Worm (Caenorhabditis elegans): ENCODE data around the gene T05C12.9.
A peak's percentile ranks its signal among the peaks of the same experiment; 100 is the strongest.

The T05C12.9 gene

DNA sequence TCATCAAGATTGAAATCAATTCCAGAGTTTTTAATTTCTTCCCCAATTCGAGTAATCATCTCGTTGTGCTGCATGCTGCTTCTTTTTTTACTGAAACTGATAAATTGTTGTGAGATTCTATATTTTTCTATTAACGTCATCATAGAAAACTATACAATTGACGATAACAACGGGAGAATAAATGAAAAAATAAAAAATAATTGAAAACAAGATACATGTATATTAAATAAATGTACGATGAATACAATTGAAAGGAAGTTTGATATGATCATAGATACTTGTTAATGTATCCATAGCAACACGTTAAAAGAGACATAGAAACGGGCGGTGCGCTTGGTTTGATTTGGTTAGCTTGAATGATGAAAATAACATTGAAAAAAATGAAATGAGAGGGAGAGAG is 2.6 kb downstream of the T05C12.9 start, which contains the start of gene T05C12.8:
Gene T05C12.8, minus strand, starts transcription at position 101 of the 400 bp plus-strand sequence.
- no peak for TF ChIP-seq aly-1 (tag; optimal IDR thresholded peaks at IDR 0.05)
- no peak for TF ChIP-seq tbx-11 (GFP tag; IDR thresholded peaks at IDR 0.05)
- no peak for TF ChIP-seq tbx-37 (GFP tag; conservative IDR thresholded peaks at IDR 0.05)
- no peak for TF ChIP-seq scrt-1 (GFP tag; IDR thresholded peaks at IDR 0.05)
- no peak for TF ChIP-seq hmg-4 (GFP tag; optimal IDR thresholded peaks at IDR 0.05)

DNA sequence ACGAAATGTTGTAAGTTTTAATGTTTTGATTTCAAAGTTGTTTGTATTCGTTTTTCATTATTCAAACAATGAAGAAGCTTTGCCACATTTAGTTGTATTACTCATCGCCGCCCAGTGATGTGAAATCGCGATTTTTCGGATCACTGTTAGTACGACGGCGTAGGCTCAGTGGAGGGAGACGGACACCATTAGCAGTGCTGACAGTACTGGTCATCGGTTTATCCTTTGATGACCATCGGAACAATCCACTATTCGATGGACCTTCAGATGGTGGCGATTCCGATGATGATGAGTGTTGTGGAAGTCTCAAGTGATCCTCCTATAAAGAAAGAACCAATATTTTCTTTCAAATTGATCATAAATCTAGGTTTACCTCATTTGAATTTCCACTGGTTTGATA is 5.5 kb downstream of the T05C12.9 start:
- no peak for TF ChIP-seq ceh-36 (tag; optimal IDR thresholded peaks at IDR 0.05)
- TF ChIP-seq hnd-1 (tag; optimal IDR thresholded peaks at IDR 0.05) = no peak
- TF ChIP-seq hmbx-1 (tag; optimal IDR thresholded peaks at IDR 0.05) = no peak
- no peak for TF ChIP-seq tra-4 (tag; optimal IDR thresholded peaks at IDR 0.05)
- no peak for TF ChIP-seq scrt-1 (GFP tag; IDR thresholded peaks at IDR 0.05)
- no peak for TF ChIP-seq ceh-13 (GFP tag; optimal IDR thresholded peaks at IDR 0.05)
- no peak for TF ChIP-seq ama-1 (optimal IDR thresholded peaks at IDR 0.05)
- no peak for TF ChIP-seq ets-7 (tag; optimal IDR thresholded peaks at IDR 0.05)
- no peak for TF ChIP-seq sea-1 (GFP tag; conservative IDR thresholded peaks at IDR 0.05)
- TF ChIP-seq tbx-11 (GFP tag; IDR thresholded peaks at IDR 0.05) = no peak
- TF ChIP-seq flt-1 (GFP tag; IDR thresholded peaks at IDR 0.05) = no peak
- no peak for TF ChIP-seq F13C5.2 (tag; optimal IDR thresholded peaks at IDR 0.05)
- no peak for TF ChIP-seq pes-1 (GFP tag; IDR thresholded peaks at IDR 0.05)
- no peak for TF ChIP-seq tbx-37 (GFP tag; conservative IDR thresholded peaks at IDR 0.05)
- no peak for TF ChIP-seq aly-1 (tag; optimal IDR thresholded peaks at IDR 0.05)
- no peak for TF ChIP-seq hmg-4 (GFP tag; optimal IDR thresholded peaks at IDR 0.05)
- no peak for TF ChIP-seq B0310.2 (tag; optimal IDR thresholded peaks at IDR 0.05)

DNA sequence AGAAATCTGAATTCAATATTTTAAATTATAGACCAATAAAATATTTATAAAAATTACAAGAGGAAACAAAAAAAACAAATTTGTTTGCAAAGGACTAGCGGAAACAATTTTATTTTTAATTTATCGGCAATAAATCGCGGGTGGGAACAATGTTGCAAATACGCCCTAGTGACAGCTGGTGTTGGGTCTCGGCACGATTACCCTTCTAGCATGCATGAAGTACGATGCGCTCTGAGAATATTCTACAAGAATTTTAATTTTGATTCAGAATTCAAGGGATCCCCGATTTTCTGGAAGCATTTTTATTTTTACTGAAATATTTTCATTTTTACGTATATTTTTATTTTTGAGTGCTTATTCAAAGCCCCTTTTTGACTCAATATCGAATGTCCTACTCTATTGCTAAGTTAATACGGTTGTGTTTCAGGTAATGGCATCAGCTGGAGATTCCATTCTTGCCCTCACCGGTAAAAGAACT is 8.0 kb downstream of the T05C12.9 start, which contains the start of the genes mig-5 and cct-1:
Gene mig-5, minus strand, starts transcription at position 8 of the 478 bp plus-strand sequence.
Gene cct-1, plus strand, starts transcription at position 428 of the 478 bp plus-strand sequence.
- TF ChIP-seq tbx-11 (GFP tag; IDR thresholded peaks at IDR 0.05) = no peak
- peak; percentile 31 for TF ChIP-seq hmg-4 (GFP tag; optimal IDR thresholded peaks at IDR 0.05)
- TF ChIP-seq scrt-1 (GFP tag; IDR thresholded peaks at IDR 0.05) = no peak
- TF ChIP-seq aly-1 (tag; optimal IDR thresholded peaks at IDR 0.05) = no peak
- peak; percentile 85 for TF ChIP-seq F13C5.2 (tag; optimal IDR thresholded peaks at IDR 0.05)
- TF ChIP-seq B0310.2 (tag; optimal IDR thresholded peaks at IDR 0.05) = no peak
- TF ChIP-seq flt-1 (GFP tag; IDR thresholded peaks at IDR 0.05) = peak; percentile 48; the same call in 1 of the 2 replicates

DNA sequence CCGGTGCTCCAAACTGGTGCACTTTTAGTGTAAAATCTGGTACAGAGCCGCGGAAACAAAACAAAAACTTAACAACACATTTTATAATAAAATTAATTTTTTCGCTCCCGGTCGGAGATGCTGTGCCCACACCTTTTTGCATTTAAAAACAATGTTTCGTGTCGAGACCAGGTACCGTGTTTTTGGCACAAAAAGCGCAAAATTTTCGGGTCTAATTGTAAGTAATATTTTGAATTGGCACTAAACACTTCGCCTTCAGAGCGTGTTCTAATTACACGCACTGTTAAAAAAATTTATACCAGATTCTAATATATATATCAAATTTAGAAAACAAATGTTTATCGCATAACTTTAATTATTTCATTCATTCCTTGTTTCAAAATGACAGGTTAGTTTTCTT is 11.6 kb downstream of the T05C12.9 start, which contains the start of gene dylt-3:
Gene dylt-3, plus strand, starts transcription at position 301 of the 400 bp plus-strand sequence.
- TF ChIP-seq ceh-36 (tag; optimal IDR thresholded peaks at IDR 0.05) = no peak

DNA sequence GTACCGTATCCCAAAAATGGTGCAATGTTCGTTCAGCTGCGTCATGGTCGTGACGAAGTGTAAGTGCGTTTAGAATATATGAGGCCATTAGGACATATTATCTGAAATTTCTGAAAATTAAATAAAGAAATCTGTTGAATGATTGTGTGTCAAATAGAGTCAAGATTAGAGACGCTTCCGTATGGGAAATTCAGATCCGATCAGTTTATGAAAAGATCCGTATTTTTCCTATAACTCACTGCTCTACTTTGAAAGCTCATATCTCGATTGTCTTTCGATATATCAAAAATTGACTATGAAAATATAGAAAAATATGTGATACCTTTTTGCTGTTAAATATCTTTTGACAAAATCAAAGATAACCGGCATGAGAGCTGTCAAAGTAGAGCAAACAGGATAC is 12.7 kb downstream of the T05C12.9 start, which contains the start of gene T05C12.4:
Gene T05C12.4, minus strand, starts transcription at position 101 of the 400 bp plus-strand sequence.
- TF ChIP-seq F13C5.2 (tag; optimal IDR thresholded peaks at IDR 0.05) = no peak
- no peak for TF ChIP-seq tra-4 (tag; optimal IDR thresholded peaks at IDR 0.05)
- no peak for TF ChIP-seq ama-1 (optimal IDR thresholded peaks at IDR 0.05)
- TF ChIP-seq pes-1 (GFP tag; IDR thresholded peaks at IDR 0.05) = no peak
- no peak for TF ChIP-seq ets-7 (tag; optimal IDR thresholded peaks at IDR 0.05)
- no peak for TF ChIP-seq tbx-11 (GFP tag; IDR thresholded peaks at IDR 0.05)
- no peak for TF ChIP-seq scrt-1 (GFP tag; IDR thresholded peaks at IDR 0.05)
- TF ChIP-seq hnd-1 (tag; optimal IDR thresholded peaks at IDR 0.05) = no peak
- no peak for TF ChIP-seq flt-1 (GFP tag; IDR thresholded peaks at IDR 0.05)

DNA sequence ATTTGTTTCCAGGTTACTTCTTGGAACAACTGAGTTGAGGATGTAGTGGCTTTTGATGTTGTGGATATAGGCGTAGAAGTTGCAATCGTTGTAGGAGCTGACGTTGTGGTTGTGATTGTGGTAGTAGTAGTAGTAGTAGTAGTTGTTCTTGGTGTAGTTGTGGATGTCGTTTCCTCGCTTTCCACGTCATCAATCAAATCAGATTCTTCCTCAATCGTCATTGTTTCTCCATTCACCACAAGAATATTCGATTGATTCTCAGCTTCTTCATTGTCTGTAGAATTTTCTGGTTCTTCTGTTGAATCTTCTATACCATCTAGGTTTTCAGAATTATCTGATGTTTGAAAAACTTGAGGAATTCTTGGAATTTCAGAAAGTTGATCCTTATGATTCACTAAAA is 14.4 kb downstream of the T05C12.9 start:
- no peak for TF ChIP-seq hmg-4 (GFP tag; optimal IDR thresholded peaks at IDR 0.05)
- no peak for TF ChIP-seq hmbx-1 (tag; optimal IDR thresholded peaks at IDR 0.05)
- no peak for TF ChIP-seq pes-1 (GFP tag; IDR thresholded peaks at IDR 0.05)
- no peak for TF ChIP-seq ceh-36 (tag; optimal IDR thresholded peaks at IDR 0.05)

DNA sequence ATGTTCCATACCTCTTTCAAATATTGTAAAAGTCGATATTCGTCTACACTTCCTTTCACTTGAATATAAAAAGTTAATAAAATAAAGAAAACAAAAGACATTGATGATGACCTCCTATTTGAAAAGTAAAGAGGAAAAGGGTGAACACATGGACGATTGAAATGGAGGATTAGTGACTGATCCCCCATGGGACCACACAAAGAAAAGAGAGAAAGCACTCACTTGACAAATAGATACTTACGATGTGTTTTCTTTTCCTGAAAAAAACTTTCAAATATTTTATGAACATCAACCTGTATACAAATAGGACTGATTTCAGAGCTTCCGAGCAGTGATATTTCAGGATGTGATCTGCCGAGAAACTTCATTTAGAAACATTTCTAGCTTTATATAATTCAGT is 15.9 kb downstream of the T05C12.9 start, which contains the start of gene acr-14:
Gene acr-14, minus strand, starts transcription at position 101 of the 400 bp plus-strand sequence.
- TF ChIP-seq hmg-4 (GFP tag; optimal IDR thresholded peaks at IDR 0.05) = no peak
- TF ChIP-seq F13C5.2 (tag; optimal IDR thresholded peaks at IDR 0.05) = no peak
- no peak for TF ChIP-seq tra-4 (tag; optimal IDR thresholded peaks at IDR 0.05)
- TF ChIP-seq tbx-11 (GFP tag; IDR thresholded peaks at IDR 0.05) = no peak
- no peak for TF ChIP-seq scrt-1 (GFP tag; IDR thresholded peaks at IDR 0.05)
- no peak for TF ChIP-seq hnd-1 (tag; optimal IDR thresholded peaks at IDR 0.05)
- TF ChIP-seq sea-1 (GFP tag; conservative IDR thresholded peaks at IDR 0.05) = no peak
- no peak for TF ChIP-seq pes-1 (GFP tag; IDR thresholded peaks at IDR 0.05)
- no peak for TF ChIP-seq tbx-37 (GFP tag; conservative IDR thresholded peaks at IDR 0.05)
- TF ChIP-seq ama-1 (optimal IDR thresholded peaks at IDR 0.05) = no peak

DNA sequence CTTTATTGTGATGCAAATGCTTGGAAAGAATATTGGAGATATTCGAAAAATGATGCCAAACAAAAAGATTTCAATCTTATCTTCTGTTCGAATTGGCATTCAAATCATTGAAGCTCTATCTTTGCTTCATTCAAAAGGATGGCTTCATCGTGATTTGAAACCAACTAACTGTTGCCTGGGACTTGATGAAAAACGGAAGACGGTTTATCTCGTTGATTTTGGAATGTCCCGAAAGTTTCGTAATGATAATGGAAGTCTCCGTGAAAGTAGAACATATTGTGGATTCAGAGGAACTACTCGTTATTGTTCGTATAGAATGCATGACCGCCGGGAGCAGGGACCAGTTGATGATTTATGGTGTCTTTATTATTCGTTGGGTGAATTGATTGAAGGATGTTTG is 18.9 kb downstream of the T05C12.9 start:
- no peak for TF ChIP-seq tbx-11 (GFP tag; IDR thresholded peaks at IDR 0.05)
- TF ChIP-seq hmg-4 (GFP tag; optimal IDR thresholded peaks at IDR 0.05) = no peak
- no peak for TF ChIP-seq ama-1 (optimal IDR thresholded peaks at IDR 0.05)
- no peak for TF ChIP-seq scrt-1 (GFP tag; IDR thresholded peaks at IDR 0.05)
- no peak for TF ChIP-seq tra-4 (tag; optimal IDR thresholded peaks at IDR 0.05)
- TF ChIP-seq ceh-36 (tag; optimal IDR thresholded peaks at IDR 0.05) = no peak
- TF ChIP-seq hnd-1 (tag; optimal IDR thresholded peaks at IDR 0.05) = no peak
- no peak for TF ChIP-seq aly-1 (tag; optimal IDR thresholded peaks at IDR 0.05)
- no peak for TF ChIP-seq ets-7 (tag; optimal IDR thresholded peaks at IDR 0.05)
- no peak for TF ChIP-seq flt-1 (GFP tag; IDR thresholded peaks at IDR 0.05)
- no peak for TF ChIP-seq hmbx-1 (tag; optimal IDR thresholded peaks at IDR 0.05)
- TF ChIP-seq tbx-37 (GFP tag; conservative IDR thresholded peaks at IDR 0.05) = no peak
- TF ChIP-seq B0310.2 (tag; optimal IDR thresholded peaks at IDR 0.05) = no peak
- TF ChIP-seq F13C5.2 (tag; optimal IDR thresholded peaks at IDR 0.05) = no peak
- TF ChIP-seq pes-1 (GFP tag; IDR thresholded peaks at IDR 0.05) = no peak
- TF ChIP-seq sea-1 (GFP tag; conservative IDR thresholded peaks at IDR 0.05) = no peak
- no peak for TF ChIP-seq ceh-13 (GFP tag; optimal IDR thresholded peaks at IDR 0.05)

Measured in whole organism, early embryonic.